Fruit fly (Drosophila melanogaster) whole organism, embryonic: ENCODE data around the gene CG7483.
A peak's percentile ranks its signal among the peaks of the same experiment; 100 is the strongest.

Experiments used
- ATbp ChIP-seq: fragments of 200-800 bp; sonication (Bioruptor generic); optimal IDR thresholded peaks from 2 replicates; lab custom pipeline; 2017; ENCODE audit warnings: missing biosample characterization, mild to moderate bottlenecking, missing genetic modification characterization, missing genetic modification reagents
- Abd-B ChIP-seq: fragments of 200-800 bp; sonication (Bioruptor generic); optimal IDR thresholded peaks from 2 replicates; lab custom pipeline; 2018; ENCODE audit warnings: missing biosample characterization, mild to moderate bottlenecking, missing genetic modification characterization, moderate library complexity
- CG10321 ChIP-seq: fragments of 200-800 bp; sonication (Bioruptor generic); IDR thresholded peaks from 2 replicates; pipeline ENCODE4 v1.3.6; 2022; ENCODE audit warnings: missing biosample characterization, missing genetic modification characterization
- CG11504 ChIP-seq: fragments of 200-800 bp; sonication (Bioruptor generic); optimal IDR thresholded peaks from 3 replicates; lab custom pipeline; 2019; ENCODE audit warnings: missing biosample characterization, mild to moderate bottlenecking, missing genetic modification characterization, moderate library complexity
- CG12104 ChIP-seq: fragments of 200-800 bp; sonication (Bioruptor generic); optimal IDR thresholded peaks from 3 replicates; lab custom pipeline; 2016; ENCODE audit warnings: missing biosample characterization, missing genetic modification characterization
- CG13424 ChIP-seq: fragments of 200-800 bp; sonication (Bioruptor generic); optimal IDR thresholded peaks from 2 replicates; lab custom pipeline; 2019; ENCODE audit warnings: missing biosample characterization, mild to moderate bottlenecking, missing genetic modification characterization, moderate library complexity
- CG14050 ChIP-seq: fragments of 200-800 bp; sonication (Bioruptor generic); IDR thresholded peaks from 3 replicates; pipeline ENCODE4 v1.3.6; 2022; ENCODE audit warnings: missing biosample characterization, missing genetic modification characterization
- CG14441 ChIP-seq: fragments of 200-800 bp; sonication (Bioruptor generic); IDR thresholded peaks from 2 replicates; pipeline ENCODE4 v1.3.6; 2022; ENCODE audit warnings: missing biosample characterization, missing genetic modification characterization
- CG15269 ChIP-seq: fragments of 200-800 bp; sonication (Bioruptor generic); optimal IDR thresholded peaks from 2 replicates; lab custom pipeline; 2018; ENCODE audit warnings: missing biosample characterization, mild to moderate bottlenecking, missing genetic modification characterization, moderate library complexity
- CG17359 ChIP-seq: fragments of 200-800 bp; sonication (Bioruptor generic); optimal IDR thresholded peaks from 3 replicates; lab custom pipeline; 2018; ENCODE audit warnings: missing biosample characterization, mild to moderate bottlenecking, missing genetic modification characterization, moderate library complexity
- CG32532 ChIP-seq: fragments of 200-800 bp; sonication (Bioruptor generic); IDR thresholded peaks from 2 replicates; pipeline ENCODE4 v1.3.6; 2022; ENCODE audit warnings: missing biosample characterization, missing genetic modification characterization
- CG32772 ChIP-seq: fragments of 200-800 bp; sonication (Bioruptor generic); IDR thresholded peaks from 2 replicates; pipeline ENCODE4 v1.3.6; 2022; ENCODE audit warnings: missing biosample characterization, missing genetic modification characterization
- CG6254 ChIP-seq: fragments of 200-800 bp; sonication (Bioruptor generic); optimal IDR thresholded peaks from 3 replicates; lab custom pipeline; 2017; ENCODE audit warnings: mild to moderate bottlenecking, missing biosample characterization, missing genetic modification reagents, missing genetic modification characterization
- CG6689 ChIP-seq: fragments of 200-800 bp; sonication (Bioruptor generic); IDR thresholded peaks from 2 replicates; pipeline ENCODE4 v1.3.6; 2022; ENCODE audit warnings: missing biosample characterization, missing genetic modification characterization
- CG7839 ChIP-seq: fragments of 200-800 bp; sonication (Bioruptor generic); optimal IDR thresholded peaks from 3 replicates; lab custom pipeline; 2018; ENCODE audit warnings: missing biosample characterization, mild to moderate bottlenecking, missing genetic modification characterization, moderate library complexity
- Dad ChIP-seq: fragments of 200-800 bp; sonication (Bioruptor generic); optimal IDR thresholded peaks from 3 replicates; lab custom pipeline; 2016; ENCODE audit warnings: missing biosample characterization, missing genetic modification characterization
- Drgx ChIP-seq: fragments of 200-800 bp; sonication (Bioruptor generic); IDR thresholded peaks from 2 replicates; pipeline ENCODE4 v1.3.6; 2022; ENCODE audit warnings: missing biosample characterization, missing genetic modification characterization
- HHEX ChIP-seq: fragments of 200-800 bp; sonication (Bioruptor generic); optimal IDR thresholded peaks from 3 replicates; lab custom pipeline; 2017; ENCODE audit warnings: missing biosample characterization, mild to moderate bottlenecking, missing genetic modification characterization, missing genetic modification reagents
- HLH3B ChIP-seq: fragments of 200-800 bp; sonication (Bioruptor generic); IDR thresholded peaks from 2 replicates; pipeline ENCODE4 v1.3.6; 2022; ENCODE audit warnings: missing biosample characterization, missing genetic modification characterization
- Hr51 ChIP-seq, 2 experiments: fragments of 200-800 bp; sonication (Bioruptor generic); optimal IDR thresholded peaks; 2 replicates in 1 of 2; 3 replicates in 1 of 2; lab custom pipeline; 2016 to 2018; ENCODE audit warnings: missing biosample characterization in 2 of 2, missing genetic modification characterization in 2 of 2, mild to moderate bottlenecking in 1 of 2, moderate library complexity in 1 of 2
- Med ChIP-seq: fragments of 200-800 bp; sonication (Bioruptor generic); peaks from one replicate; lab custom pipeline; 2016; ENCODE audit warnings: missing biosample characterization, missing genetic modification characterization, mild to moderate bottlenecking, inconsistent platforms, moderate library complexity
- Oaz ChIP-seq: fragments of 200-800 bp; sonication (Bioruptor generic); IDR thresholded peaks from 2 replicates; pipeline ENCODE4 v1.3.6; 2022; ENCODE audit warnings: missing biosample characterization, missing genetic modification characterization
- Oli ChIP-seq: fragments of 200-800 bp; sonication (Bioruptor generic); optimal IDR thresholded peaks from 2 replicates; lab custom pipeline; 2018; ENCODE audit warnings: missing biosample characterization, mild to moderate bottlenecking, missing genetic modification characterization, moderate library complexity
- Poxn ChIP-seq: fragments of 200-800 bp; sonication (Bioruptor generic); IDR thresholded peaks from 2 replicates; pipeline ENCODE4 v1.3.6; 2022; ENCODE audit warnings: missing biosample characterization, missing genetic modification characterization
- Ptx1 ChIP-seq: fragments of 200-800 bp; sonication (Bioruptor generic); IDR thresholded peaks from 2 replicates; pipeline ENCODE4 v1.3.6; 2022; ENCODE audit warnings: missing biosample characterization, missing genetic modification characterization
- Ssrp ChIP-seq: fragments of 200-800 bp; sonication (Bioruptor generic); optimal IDR thresholded peaks from 2 replicates; lab custom pipeline; 2018; ENCODE audit warnings: missing biosample characterization, mild to moderate bottlenecking, missing genetic modification characterization, moderate library complexity
- bsh ChIP-seq, 2 experiments: fragments of 200-800 bp; sonication (Bioruptor generic); optimal IDR thresholded peaks; 2 replicates each; lab custom pipeline; 2017 to 2018; ENCODE audit warnings: mild to moderate bottlenecking in 2 of 2, missing biosample characterization in 2 of 2, missing genetic modification characterization in 2 of 2, moderate library complexity in 1 of 2
- ci ChIP-seq: fragments of 200-800 bp; sonication (Bioruptor generic); IDR thresholded peaks from 3 replicates; pipeline ENCODE4 v1.3.6; 2022; ENCODE audit warnings: missing biosample characterization, missing genetic modification characterization
- da ChIP-seq: fragments of 200-800 bp; sonication (Bioruptor generic); optimal IDR thresholded peaks from 2 replicates; lab custom pipeline; 2016; ENCODE audit warnings: missing biosample characterization, missing genetic modification characterization
- dmrt99B ChIP-seq: fragments of 200-800 bp; sonication (Bioruptor generic); optimal IDR thresholded peaks from 2 replicates; lab custom pipeline; 2018; ENCODE audit warnings: missing biosample characterization, mild to moderate bottlenecking, missing genetic modification characterization, moderate library complexity
- dpn ChIP-seq, 2 experiments: fragments of 200-800 bp; sonication (Bioruptor generic); optimal IDR thresholded peaks; 3 replicates each; lab custom pipeline; 2016; ENCODE audit warnings: missing biosample characterization in 2 of 2, missing genetic modification characterization in 2 of 2
- fd3F ChIP-seq: fragments of 200-800 bp; sonication (Bioruptor generic); optimal IDR thresholded peaks from 2 replicates; lab custom pipeline; 2018; ENCODE audit warnings: missing biosample characterization, mild to moderate bottlenecking, missing genetic modification characterization, moderate library complexity
- fd96Cb ChIP-seq: fragments of 200-800 bp; sonication (Bioruptor generic); optimal IDR thresholded peaks from 2 replicates; lab custom pipeline; 2018; ENCODE audit warnings: missing biosample characterization, mild to moderate bottlenecking, missing genetic modification characterization, moderate library complexity
- gem ChIP-seq: fragments of 200-800 bp; sonication (Bioruptor generic); optimal IDR thresholded peaks from 2 replicates; lab custom pipeline; 2019; ENCODE audit warnings: missing biosample characterization, mild to moderate bottlenecking, missing genetic modification characterization, moderate library complexity
- h ChIP-seq: fragments of >200 bp; optimal IDR thresholded peaks from 2 replicates; lab custom pipeline; 2017
- ham ChIP-seq: fragments of 200-800 bp; sonication (Bioruptor generic); IDR thresholded peaks from 2 replicates; pipeline ENCODE4 v1.3.6; 2022; ENCODE audit warnings: missing biosample characterization, missing genetic modification characterization
- ken ChIP-seq: fragments of 200-800 bp; sonication (Bioruptor generic); IDR thresholded peaks from 3 replicates; pipeline ENCODE4 v1.3.6; 2022; ENCODE audit warnings: missing biosample characterization, missing genetic modification characterization
- lab ChIP-seq: fragments of 200-800 bp; sonication (Bioruptor generic); optimal IDR thresholded peaks from 3 replicates; lab custom pipeline; 2017; ENCODE audit warnings: missing biosample characterization, missing genetic modification characterization, mild to moderate bottlenecking, moderate library complexity, missing genetic modification reagents
- lmd ChIP-seq: fragments of 200-800 bp; sonication (Bioruptor generic); IDR thresholded peaks from 2 replicates; pipeline ENCODE4 v1.3.6; 2022; ENCODE audit warnings: missing biosample characterization, missing genetic modification characterization
- otp ChIP-seq: fragments of 200-800 bp; sonication (Bioruptor generic); IDR thresholded peaks from 3 replicates; pipeline ENCODE4, ENCODE4 v1.3.6; 2022; ENCODE audit warnings: missing biosample characterization, missing genetic modification characterization
- phol ChIP-seq: fragments of 200-800 bp; sonication (Bioruptor generic); optimal IDR thresholded peaks from 3 replicates; lab custom pipeline; 2018; ENCODE audit warnings: missing biosample characterization, mild to moderate bottlenecking, missing genetic modification characterization, moderate library complexity
- ranshi ChIP-seq: fragments of 200-800 bp; sonication (Bioruptor generic); IDR thresholded peaks from 2 replicates; pipeline ENCODE4 v1.3.6; 2022; ENCODE audit warnings: missing biosample characterization, missing genetic modification characterization
- sens ChIP-seq: fragments of 200-800 bp; sonication (Bioruptor generic); peaks from one replicate; lab custom pipeline; 2016; ENCODE audit warnings: missing biosample characterization, missing genetic modification characterization
- seq ChIP-seq: fragments of 200-800 bp; sonication (Bioruptor generic); IDR thresholded peaks from 2 replicates; pipeline ENCODE4 v1.3.6; 2022; ENCODE audit warnings: missing biosample characterization, missing genetic modification characterization
- slbo ChIP-seq: fragments of 200-800 bp; sonication (Bioruptor generic); IDR thresholded peaks from 2 replicates; pipeline ENCODE4 v1.3.6; 2022; ENCODE audit warnings: missing biosample characterization, missing genetic modification characterization
- slou ChIP-seq: fragments of 200-800 bp; sonication (Bioruptor generic); optimal IDR thresholded peaks from 3 replicates; lab custom pipeline; 2016; ENCODE audit warnings: missing biosample characterization, missing genetic modification characterization
- stc ChIP-seq: fragments of 200-800 bp; sonication (Bioruptor generic); IDR thresholded peaks from 2 replicates; pipeline ENCODE4 v1.3.6; 2022; ENCODE audit warnings: missing biosample characterization, missing genetic modification characterization
- tap ChIP-seq: fragments of 200-800 bp; optimal IDR thresholded peaks from 3 replicates; lab custom pipeline; 2019; ENCODE audit warnings: missing biosample characterization, mild to moderate bottlenecking, missing genetic modification characterization, moderate library complexity
- unpg ChIP-seq: fragments of 200-800 bp; sonication (Bioruptor generic); optimal IDR thresholded peaks from 3 replicates; lab custom pipeline; 2018; ENCODE audit warnings: missing biosample characterization, mild to moderate bottlenecking, missing genetic modification characterization, moderate library complexity
- yki ChIP-seq: fragments of >200 bp; optimal IDR thresholded peaks from 3 replicates; lab custom pipeline; 2018
- zfh1 ChIP-seq: fragments of 200-800 bp; sonication (Bioruptor generic); IDR thresholded peaks from 3 replicates; pipeline ENCODE4 v1.3.6; 2022; ENCODE audit warnings: missing biosample characterization, missing genetic modification characterization

The CG7483 gene

dm6 chr3R:8354969-8355368, 42.0 kb downstream of the CG7483 start:
- 0 out of 3 replicates have a peak, but pooled peaks have one; percentile 5 for TF ChIP-seq otp (GFP tag; lab: Robert Waterston, UW)
- no peak for TF ChIP-seq CG6689 (GFP tag; lab: Robert Waterston, UW)
- no peak for TF ChIP-seq ham (GFP tag; lab: Robert Waterston, UW)
- peak; percentile 43 for TF ChIP-seq CG17359 (tag; lab: Kevin White, UChicago)
- peak; percentile 95 for TF ChIP-seq Drgx (GFP tag; lab: Robert Waterston, UW)
- TF ChIP-seq ken (GFP tag; lab: Robert Waterston, UW) = 0 out of 3 replicates have a peak, but pooled peaks have one; percentile 20
- peak; percentile 59 for TF ChIP-seq stc (GFP tag; lab: Robert Waterston, UW)
- TF ChIP-seq CG6254 (GFP tag; lab: Kevin White, UChicago) = no peak
- peak in 1 of 2 experiments; percentile 73 for TF ChIP-seq Hr51 (GFP tag; optimal IDR thresholded peaks at IDR 0.05; lab: Kevin White, UChicago)
- TF ChIP-seq zfh1 = peak; percentile 31; the same call in 2 of the 3 replicates
- TF ChIP-seq CG10321 (GFP tag; lab: Robert Waterston, UW) = no peak
- TF ChIP-seq ranshi (GFP tag; lab: Robert Waterston, UW) = peak; percentile 21; the same call in 1 of the 2 replicates
- TF ChIP-seq gem = peak; percentile 60
- TF ChIP-seq yki (lab: Kevin White, UChicago) = no peak
- 0 out of 2 replicates have a peak, but pooled peaks have one; percentile 7 for TF ChIP-seq slbo
- TF ChIP-seq sens (GFP tag; lab: Kevin White, UChicago) = peak; percentile 79
- no peak for TF ChIP-seq Dad
- TF ChIP-seq da (GFP tag; lab: Kevin White, UChicago) = peak; percentile 9
- TF ChIP-seq seq = peak; percentile 34; the same call in 1 of the 2 replicates
- TF ChIP-seq bsh (GFP tag; optimal IDR thresholded peaks at IDR 0.05; lab: Kevin White, UChicago) = peak in 1 of 2 experiments; percentile 10
- no peak for TF ChIP-seq slou (GFP tag; lab: Kevin White, UChicago)
- TF ChIP-seq lab = no peak
- TF ChIP-seq Oaz = 0 out of 2 replicates have a peak, but pooled peaks have one; percentile 4
- TF ChIP-seq Poxn (GFP tag; lab: Robert Waterston, UW) = no peak
- TF ChIP-seq lmd (GFP tag; lab: Robert Waterston, UW) = peak; percentile 36; the same call in 1 of the 2 replicates
- TF ChIP-seq ATbp = peak; percentile 5
- peak; percentile 61; the same call in 1 of the 3 replicates for TF ChIP-seq CG14050 (GFP tag; lab: Robert Waterston, UW)
- peak; percentile 38 for TF ChIP-seq phol (tag; lab: Kevin White, UChicago)
- TF ChIP-seq tap = peak; percentile 51
- TF ChIP-seq unpg (GFP tag; lab: Kevin White, UChicago) = peak; percentile 61
- TF ChIP-seq Ptx1 (GFP tag; lab: Robert Waterston, UW) = peak; percentile 64
- peak; percentile 6 for TF ChIP-seq CG7839 (tag; lab: Kevin White, UChicago)
- TF ChIP-seq CG11504 (tag; lab: Kevin White, UChicago) = peak; percentile 42
- TF ChIP-seq CG15269 (tag; lab: Kevin White, UChicago) = peak; percentile 20
- TF ChIP-seq CG14441 (GFP tag; lab: Robert Waterston, UW) = peak; percentile 61
- peak; percentile 26; the same call in 1 of the 3 replicates for TF ChIP-seq ci
- TF ChIP-seq CG32532 = no peak
- peak; percentile 48 for TF ChIP-seq fd96Cb (tag; lab: Kevin White, UChicago)
- no peak for TF ChIP-seq dpn (GFP tag; optimal IDR thresholded peaks at IDR 0.05; lab: Kevin White, UChicago)
- peak; percentile 52; the same call in 1 of the 2 replicates for TF ChIP-seq HLH3B (GFP tag; lab: Robert Waterston, UW)
- TF ChIP-seq h (lab: Kevin White, UChicago) = no peak
- peak; percentile 78 for TF ChIP-seq Med (GFP tag; lab: Kevin White, UChicago)
- no peak for TF ChIP-seq HHEX
- no peak for TF ChIP-seq fd3F (GFP tag; lab: Kevin White, UChicago)
- no peak for TF ChIP-seq CG12104 (GFP tag; lab: Kevin White, UChicago)
- peak; percentile 49 for TF ChIP-seq Ssrp (tag; lab: Kevin White, UChicago)
- peak; percentile 27 for TF ChIP-seq Abd-B (GFP tag; lab: Kevin White, UChicago)
- TF ChIP-seq Oli (tag; lab: Kevin White, UChicago) = peak; percentile 47
- no peak for TF ChIP-seq CG32772
- TF ChIP-seq CG13424 (tag; lab: Kevin White, UChicago) = peak; percentile 62
- peak; percentile 73 for TF ChIP-seq dmrt99B (tag; lab: Kevin White, UChicago)
